Fruit fly (Drosophila melanogaster): ENCODE data around the gene Atg4b.

Atg4b gene

dm6 chr3R:15350993-15351426 is 5.7 kb downstream of the Atg4b start, which contains the start of the genes Trs33 and Tmtc4 (continued):
- TF ChIP-seq yki (optimal IDR thresholded peaks at IDR 0.05) (no peak), bbx (GFP tag; IDR thresholded peaks at IDR 0.05; ENCODE audit: partially characterized antibody) (peak; percentile 16; the same call in 1 of the 2 replicates), CG9932 (GFP tag; IDR thresholded peaks at IDR 0.05) (peak; percentile 50; the same call in 1 of the 2 replicates), bowl (GFP tag; IDR thresholded peaks at IDR 0.05) (no peak), GATAe (GFP tag; conservative IDR thresholded peaks at IDR 0.05) (no peak), slbo (GFP tag; IDR thresholded peaks at IDR 0.05) (no peak; the same call in 1 of the 2 replicates), ato (GFP tag; IDR thresholded peaks at IDR 0.05; ENCODE audit: partially characterized antibody) (no peak), Gsc (GFP tag; IDR thresholded peaks at IDR 0.05) (no peak), CkIIα-i1 (GFP tag; IDR thresholded peaks at IDR 0.05) (no peak), Hr3 (GFP tag; optimal IDR thresholded peaks at IDR 0.05) (peak; percentile 44), CG42726 (GFP tag; IDR thresholded peaks at IDR 0.05; ENCODE audit: partially characterized antibody) (no peak), CG11398 (GFP tag; optimal IDR thresholded peaks at IDR 0.05) (no peak), dmrt99B (tag; optimal IDR thresholded peaks at IDR 0.05) (no peak), CG31365 (tag; optimal IDR thresholded peaks at IDR 0.05) (no peak), CG10366 (GFP tag; IDR thresholded peaks at IDR 0.05) (no peak), CG10147 (GFP tag; optimal IDR thresholded peaks at IDR 0.05) (peak; percentile 31), gcm2 (GFP tag; optimal IDR thresholded peaks at IDR 0.05) (no peak), CG13287 (GFP tag; IDR thresholded peaks at IDR 0.05; ENCODE audit: partially characterized antibody) (no peak; the same call in 1 of the 2 replicates), CG3847 (GFP tag; IDR thresholded peaks at IDR 0.05) (no peak), ab (GFP tag; optimal IDR thresholded peaks at IDR 0.05) (no peak), CG15696 (tag; optimal IDR thresholded peaks at IDR 0.05) (peak; percentile 47), lov (optimal IDR thresholded peaks at IDR 0.05) (no peak), lov (GFP tag; IDR thresholded peaks at IDR 0.05) (no peak), stwl (tag; optimal IDR thresholded peaks at IDR 0.05) (peak; percentile 39), Rx (GFP tag; IDR thresholded peaks at IDR 0.05) (no peak), Hr39 (optimal IDR thresholded peaks at IDR 0.05) (no peak), CG31441 (GFP tag; IDR thresholded peaks at IDR 0.05) (peak; percentile 49; the same call in 1 of the 2 replicates), Fer1 (GFP tag; optimal IDR thresholded peaks at IDR 0.05) (peak; percentile 56), CG4707 (GFP tag; optimal IDR thresholded peaks at IDR 0.05) (no peak), so (GFP tag; IDR thresholded peaks at IDR 0.05) (no peak), kah (GFP tag; optimal IDR thresholded peaks at IDR 0.05) (no peak), Sry-δ (GFP tag; optimal IDR thresholded peaks at IDR 0.05) (no peak), CG17829 (tag; optimal IDR thresholded peaks at IDR 0.05) (peak; percentile 65), z (GFP tag; IDR thresholded peaks at IDR 0.05) (no peak), Spps (tag; optimal IDR thresholded peaks at IDR 0.05) (no peak), CG1832 (GFP tag; optimal IDR thresholded peaks at IDR 0.05) (no peak), CG6765 (GFP tag; optimal IDR thresholded peaks at IDR 0.05) (no peak), CoRest (tag; optimal IDR thresholded peaks at IDR 0.05) (peak; percentile 51), CG7928 (GFP tag; optimal IDR thresholded peaks at IDR 0.05) (no peak), CG6689 (GFP tag; IDR thresholded peaks at IDR 0.05) (no peak), Gug (GFP tag; IDR thresholded peaks at IDR 0.05) (no peak), unpg (GFP tag; optimal IDR thresholded peaks at IDR 0.05) (peak; percentile 50), CG1602 (GFP tag; optimal IDR thresholded peaks at IDR 0.05) (peak; percentile 15), CG12744 (GFP tag; optimal IDR thresholded peaks at IDR 0.05) (no peak), Lpt (GFP tag; optimal IDR thresholded peaks at IDR 0.05) (no peak), cad (GFP tag; optimal IDR thresholded peaks at IDR 0.05) (no peak), MTF-1 (GFP tag; optimal IDR thresholded peaks at IDR 0.05; ENCODE audit: borderline replicate concordance) (no peak), luna (GFP tag; optimal IDR thresholded peaks at IDR 0.05) (no peak), slp2 (GFP tag; optimal IDR thresholded peaks at IDR 0.05) (no peak), Adf1 (GFP tag; IDR thresholded peaks at IDR 0.05) (no peak), CG43689 (GFP tag; IDR thresholded peaks at IDR 0.05) (no peak), CG5180 (GFP tag; optimal IDR thresholded peaks at IDR 0.05) (peak; percentile 70), nau (GFP tag; optimal IDR thresholded peaks at IDR 0.05) (no peak)
